Fruit fly (Drosophila melanogaster): Measurements from ENCODE around the gene CG13305.

CG13305 gene

dm6 chr3L:8627839-8628827, 18.5 kb downstream of the CG13305 start (continued):
- TF ChIP-seq Hmr (GFP tag; optimal IDR thresholded peaks at IDR 0.05) (no peak), trem (tag; optimal IDR thresholded peaks at IDR 0.05) (peak; percentile 17), dpn (GFP tag; optimal IDR thresholded peaks at IDR 0.05) (no peak), slou (GFP tag; optimal IDR thresholded peaks at IDR 0.05) (no peak), Tbp (GFP tag; optimal IDR thresholded peaks at IDR 0.05) (no peak), CG12219 (GFP tag; optimal IDR thresholded peaks at IDR 0.05) (no peak), en (GFP tag; optimal IDR thresholded peaks at IDR 0.05) (no peak), CG31441 (GFP tag; IDR thresholded peaks at IDR 0.05) (no peak), Dbx (GFP tag; IDR thresholded peaks at IDR 0.05) (no peak), CG14860 (GFP tag; IDR thresholded peaks at IDR 0.05; ENCODE audit: partially characterized antibody) (0 out of 3 replicates have a peak, but pooled peaks have one; percentile 35), zen2 (GFP tag; IDR thresholded peaks at IDR 0.05; ENCODE audit: partially characterized antibody) (no peak), pfk (GFP tag; optimal IDR thresholded peaks at IDR 0.05) (no peak), tll (GFP tag; optimal IDR thresholded peaks at IDR 0.05) (no peak), CG1647 (GFP tag; optimal IDR thresholded peaks at IDR 0.05) (no peak), sim (GFP tag; IDR thresholded peaks at IDR 0.05) (no peak), CG9727 (GFP tag; optimal IDR thresholded peaks at IDR 0.05) (no peak), Atf3 (GFP tag; optimal IDR thresholded peaks at IDR 0.05) (peak; percentile 1), slp2 (GFP tag; optimal IDR thresholded peaks at IDR 0.05) (no peak), NC2α (GFP tag; optimal IDR thresholded peaks at IDR 0.05) (no peak), kay (GFP tag; optimal IDR thresholded peaks at IDR 0.05) (peak; percentile 41), HLHmδ (GFP tag; optimal IDR thresholded peaks at IDR 0.05) (no peak), NK7.1 (GFP tag; optimal IDR thresholded peaks at IDR 0.05) (no peak), onecut (GFP tag; IDR thresholded peaks at IDR 0.05) (no peak), jing (GFP tag; optimal IDR thresholded peaks at IDR 0.05) (no peak), CG16863 (GFP tag; optimal IDR thresholded peaks at IDR 0.05) (no peak), dm (GFP tag; optimal IDR thresholded peaks at IDR 0.05) (no peak), CG12769 (tag; optimal IDR thresholded peaks at IDR 0.05) (peak; percentile 50), odd (GFP tag; optimal IDR thresholded peaks at IDR 0.05) (no peak), h (optimal IDR thresholded peaks at IDR 0.05) (no peak), BEAF-32 (GFP tag; optimal IDR thresholded peaks at IDR 0.05) (no peak), Deaf1 (tag; optimal IDR thresholded peaks at IDR 0.05) (peak; percentile 28), CG7745 (tag; optimal IDR thresholded peaks at IDR 0.05) (no peak), CG17802 (tag; optimal IDR thresholded peaks at IDR 0.05) (no peak), pita (GFP tag; optimal IDR thresholded peaks at IDR 0.05) (peak; percentile 68), lbe (GFP tag; optimal IDR thresholded peaks at IDR 0.05) (no peak), kah (GFP tag; optimal IDR thresholded peaks at IDR 0.05) (no peak), pb (GFP tag; optimal IDR thresholded peaks at IDR 0.05) (no peak), org-1 (GFP tag; optimal IDR thresholded peaks at IDR 0.05) (no peak), Dad (GFP tag; optimal IDR thresholded peaks at IDR 0.05) (no peak), CG8290 (GFP tag; optimal IDR thresholded peaks at IDR 0.05) (peak; percentile 97), CG8290 (tag; optimal IDR thresholded peaks at IDR 0.05) (peak in 1 of 2 experiments; percentile 64), Atf-2 (GFP tag; optimal IDR thresholded peaks at IDR 0.05) (no peak), CG9817 (tag; optimal IDR thresholded peaks at IDR 0.05) (no peak), grau (tag; optimal IDR thresholded peaks at IDR 0.05) (no peak), pros (GFP tag; optimal IDR thresholded peaks at IDR 0.05) (no peak), toy (GFP tag; IDR thresholded peaks at IDR 0.05) (no peak), CG31365 (tag; optimal IDR thresholded peaks at IDR 0.05) (no peak), CG42726 (GFP tag; IDR thresholded peaks at IDR 0.05; ENCODE audit: partially characterized antibody) (peak; percentile 27; the same call in 1 of the 2 replicates), CG12299 (tag; optimal IDR thresholded peaks at IDR 0.05) (no peak)
